Worm (Caenorhabditis elegans) whole organism, L2 larva: ENCODE data around the gene F29C12.6.

Experiments
- ZK546.5 ChIP-seq: sonication (generic microtip); optimal IDR thresholded peaks from 2 replicates; lab custom pipeline; 2017; ENCODE audit warnings: missing biosample characterization, missing genetic modification characterization
- ceh-16 ChIP-seq: fragments of 150-350 bp; optimal IDR thresholded peaks from 2 replicates; lab custom pipeline; 2014; ENCODE audit warnings: missing biosample characterization, missing genetic modification characterization
- ceh-82 ChIP-seq: fragments of 150-350 bp; optimal IDR thresholded peaks from 2 replicates; lab custom pipeline; 2014; ENCODE audit warnings: missing biosample characterization, missing genetic modification characterization
- lin-39 ChIP-seq: fragments of 150-350 bp; optimal IDR thresholded peaks from 2 replicates; lab custom pipeline; 2014; ENCODE audit warnings: missing biosample characterization, missing genetic modification reagents, missing genetic modification characterization
- mdl-1 ChIP-seq, 2 experiments: fragments of 150-350 bp in 1 of 2; sonication (generic microtip) in 1 of 2; optimal IDR thresholded peaks; 2 replicates each; lab custom pipeline; 2017; ENCODE audit warnings: missing biosample characterization in 2 of 2, missing genetic modification characterization in 2 of 2
- nhr-12 ChIP-seq: fragments of 150-350 bp; optimal IDR thresholded peaks from 2 replicates; lab custom pipeline; 2014; ENCODE audit warnings: missing biosample characterization, missing genetic modification characterization
- nhr-23 ChIP-seq: fragments of 150-350 bp; optimal IDR thresholded peaks from 2 replicates; lab custom pipeline; 2014; ENCODE audit warnings: missing biosample characterization, missing genetic modification reagents, missing genetic modification characterization
- skn-1 ChIP-seq: sonication (generic microtip); optimal IDR thresholded peaks from 2 replicates; lab custom pipeline; 2017; ENCODE audit warnings: missing biosample characterization, missing genetic modification characterization
- unc-62 ChIP-seq: fragments of 150-350 bp; optimal IDR thresholded peaks from 2 replicates; lab custom pipeline; 2014; ENCODE audit warnings: missing biosample characterization, missing genetic modification reagents, missing genetic modification characterization
- ztf-11 ChIP-seq: sonication (generic microtip); optimal IDR thresholded peaks from 2 replicates; lab custom pipeline; 2017; ENCODE audit warnings: missing biosample characterization, missing genetic modification characterization

- TF ChIP-seq skn-1 (no peak), ZK546.5 (tag; lab: Kevin White, UChicago) (no peak), ceh-82 (tag; lab: Kevin White, UChicago) (no peak), ceh-16 (no peak), ztf-11 (tag; lab: Kevin White, UChicago) (no peak), unc-62 (GFP tag; lab: Kevin White, UChicago) (no peak), nhr-23 (no peak), lin-39 (no peak), mdl-1 (tag; optimal IDR thresholded peaks at IDR 0.05; lab: Kevin White, UChicago) (no peak), nhr-12 (tag; lab: Kevin White, UChicago) (no peak)
These were observed 43.8 kb upstream of the F29C12.6 start for ce11 chrII:13085951-13086350.
